Fruit fly (Drosophila melanogaster): ENCODE results near the gene CG13895.
A peak's percentile ranks its signal among the peaks of the same experiment; 100 is the strongest.

The CG13895 gene

dm6 chr3L:733174-733829 is 25.3 kb upstream of the CG13895 start:
- TF ChIP-seq Ets96B (tag; optimal IDR thresholded peaks at IDR 0.05) = no peak
- TF ChIP-seq svp (GFP tag) = peak; percentile 1

DNA sequence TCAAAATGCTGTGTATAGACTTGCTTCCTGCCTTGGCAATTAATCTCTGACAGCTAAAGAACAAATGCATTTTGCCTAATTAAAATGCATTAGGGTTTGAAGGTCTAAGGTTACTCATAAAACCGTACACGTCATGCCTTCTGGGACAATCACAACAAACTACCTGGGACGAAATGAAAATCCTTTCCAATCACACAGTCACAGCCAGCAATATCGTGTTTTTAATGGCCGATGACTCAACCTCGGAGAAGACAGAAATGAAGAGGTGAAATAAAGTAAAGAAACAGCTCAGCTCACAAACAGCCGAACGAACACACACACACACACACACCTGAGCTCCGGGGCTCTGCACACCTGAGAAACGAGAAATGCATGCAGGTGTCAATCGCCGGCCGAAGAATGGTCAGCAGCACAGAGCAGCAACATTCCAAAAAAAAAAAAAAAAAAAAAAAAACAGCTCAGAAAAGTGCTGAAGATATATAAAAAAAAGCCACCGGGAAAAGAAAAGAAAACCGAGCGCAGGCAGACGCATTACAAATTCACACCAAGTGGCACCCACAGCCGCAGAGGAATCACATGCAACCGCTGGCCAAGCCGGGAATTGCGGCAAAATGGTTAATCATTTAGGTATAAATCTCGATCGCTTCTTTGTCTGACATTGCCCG is 24.4 kb upstream of the CG13895 start:
- no peak for TF ChIP-seq topi (GFP tag; optimal IDR thresholded peaks at IDR 0.05)
- TF ChIP-seq Eip78C (GFP tag) = peak; percentile 16
- no peak for TF ChIP-seq svp (GFP tag)
- peak; percentile 5 for TF ChIP-seq CG1621 (tag; optimal IDR thresholded peaks at IDR 0.05)
- 0 out of 3 replicates have a peak, but pooled peaks have one; percentile 31 for TF ChIP-seq eg (GFP tag; IDR thresholded peaks at IDR 0.05)
- 0 out of 3 replicates have a peak, but pooled peaks have one; percentile 27 for TF ChIP-seq CG6163 (GFP tag; IDR thresholded peaks at IDR 0.05)
- TF ChIP-seq dsx (GFP tag; optimal IDR thresholded peaks at IDR 0.05; ENCODE audit: poor library complexity, severe bottlenecking) = peak; percentile 14
- TF ChIP-seq ss (GFP tag; optimal IDR thresholded peaks at IDR 0.05) = peak in 1 of 2 experiments; percentile 53

DNA sequence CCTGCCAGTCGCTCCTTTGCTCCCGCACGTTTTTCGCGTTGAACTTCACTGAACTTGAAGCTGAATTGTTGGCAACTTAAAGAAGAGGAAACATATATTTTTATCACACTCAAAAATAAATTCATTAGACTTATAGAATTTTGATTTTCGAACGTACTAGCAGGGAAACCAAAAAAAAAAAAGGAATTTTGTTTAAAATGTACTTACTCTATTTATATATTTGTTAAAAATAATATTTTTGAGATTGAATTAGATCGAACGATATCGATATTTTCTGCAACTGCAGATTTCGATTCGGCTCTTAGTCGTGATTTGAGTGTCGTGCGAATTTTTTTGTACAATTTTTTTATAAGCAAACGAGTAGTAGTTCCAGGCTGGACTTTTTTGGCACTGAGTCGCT is 23.5 kb upstream of the CG13895 start:
- TF ChIP-seq svp (GFP tag) (peak; percentile 6), CG10669 (GFP tag; optimal IDR thresholded peaks at IDR 0.05) (peak; percentile 17), esn (GFP tag; optimal IDR thresholded peaks at IDR 0.05) (peak; percentile 11), CG10631 (GFP tag; optimal IDR thresholded peaks at IDR 0.05) (peak; percentile 11), topi (GFP tag; optimal IDR thresholded peaks at IDR 0.05) (no peak), CG6808 (GFP tag; optimal IDR thresholded peaks at IDR 0.05) (peak; percentile 23), spab (GFP tag; optimal IDR thresholded peaks at IDR 0.05) (peak; percentile 16), fd85E (GFP tag; optimal IDR thresholded peaks at IDR 0.05) (no peak), Eip78C (GFP tag) (peak; percentile 30), CG7368 (GFP tag; optimal IDR thresholded peaks at IDR 0.05) (peak; percentile 44), CG11294 (GFP tag; IDR thresholded peaks at IDR 0.05) (no peak), achi (GFP tag; optimal IDR thresholded peaks at IDR 0.05) (peak; percentile 44), cyc (GFP tag; optimal IDR thresholded peaks at IDR 0.05) (peak; percentile 5), CG3919 (GFP tag; optimal IDR thresholded peaks at IDR 0.05) (peak; percentile 59), Ets96B (tag; optimal IDR thresholded peaks at IDR 0.05) (peak; percentile 55), lz (GFP tag; optimal IDR thresholded peaks at IDR 0.05) (no peak), CG11762 (GFP tag; optimal IDR thresholded peaks at IDR 0.05; ENCODE audit: insufficient read depth) (peak; percentile 24)

DNA sequence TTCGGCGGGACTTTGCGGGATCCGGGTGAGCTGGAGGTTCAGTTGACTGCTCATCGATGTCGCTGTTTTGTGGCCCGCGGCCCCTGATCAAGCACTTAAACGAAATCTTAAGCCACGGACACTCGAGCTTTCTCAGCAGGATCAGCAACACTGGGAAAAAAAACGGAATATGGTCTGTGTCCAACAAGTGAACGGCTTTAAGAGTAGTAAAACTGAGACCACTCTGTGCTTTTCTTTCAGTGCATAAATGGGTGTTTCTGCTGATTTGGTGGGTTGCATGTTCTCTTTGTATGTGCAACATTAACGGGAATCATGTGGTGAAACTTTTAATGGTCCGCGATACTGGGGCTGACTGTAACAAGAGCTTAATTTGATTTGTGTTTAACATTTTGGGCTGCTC is 21.3 kb upstream of the CG13895 start:
- TF ChIP-seq CG6808 (GFP tag; optimal IDR thresholded peaks at IDR 0.05) = no peak
- TF ChIP-seq CG11762 (GFP tag; optimal IDR thresholded peaks at IDR 0.05; ENCODE audit: insufficient read depth) = no peak
- no peak for TF ChIP-seq fd59A (GFP tag; optimal IDR thresholded peaks at IDR 0.05)
- peak; percentile 75 for TF ChIP-seq Eip78C (GFP tag)
- no peak for TF ChIP-seq CG11294 (GFP tag; IDR thresholded peaks at IDR 0.05)
- peak; percentile 15 for TF ChIP-seq CG11902 (GFP tag; optimal IDR thresholded peaks at IDR 0.05)
- peak; percentile 62 for TF ChIP-seq Sox102F (GFP tag; optimal IDR thresholded peaks at IDR 0.05)
- TF ChIP-seq Gug (GFP tag; IDR thresholded peaks at IDR 0.05) = no peak
- TF ChIP-seq CG6854 (GFP tag; optimal IDR thresholded peaks at IDR 0.05) = peak; percentile 52
- peak; percentile 74 for TF ChIP-seq esn (GFP tag; optimal IDR thresholded peaks at IDR 0.05)
- TF ChIP-seq CG8632 (GFP tag; optimal IDR thresholded peaks at IDR 0.05) = no peak
- no peak for TF ChIP-seq ss (GFP tag; optimal IDR thresholded peaks at IDR 0.05)
- TF ChIP-seq CG6792 (GFP tag; optimal IDR thresholded peaks at IDR 0.05) = peak; percentile 32
- no peak for TF ChIP-seq CG1621 (tag; optimal IDR thresholded peaks at IDR 0.05)
- TF ChIP-seq CG34406 (GFP tag; optimal IDR thresholded peaks at IDR 0.05) = peak; percentile 13
- no peak for TF ChIP-seq net (GFP tag; optimal IDR thresholded peaks at IDR 0.05)
- no peak for TF ChIP-seq fd85E (GFP tag; optimal IDR thresholded peaks at IDR 0.05)
- peak; percentile 14 for TF ChIP-seq pdm3 (GFP tag; optimal IDR thresholded peaks at IDR 0.05)
- TF ChIP-seq CG9139 (GFP tag; optimal IDR thresholded peaks at IDR 0.05) = no peak
- TF ChIP-seq dac (GFP tag; optimal IDR thresholded peaks at IDR 0.05) = no peak
- no peak for TF ChIP-seq Hr4 (GFP tag; optimal IDR thresholded peaks at IDR 0.05)
- TF ChIP-seq Ets21C (GFP tag; optimal IDR thresholded peaks at IDR 0.05) = peak; percentile 39
- TF ChIP-seq CG10631 (GFP tag; optimal IDR thresholded peaks at IDR 0.05) = peak; percentile 12
- TF ChIP-seq CG3919 (GFP tag; optimal IDR thresholded peaks at IDR 0.05) = peak; percentile 57
- no peak for TF ChIP-seq Lpt (GFP tag; optimal IDR thresholded peaks at IDR 0.05)
- no peak for TF ChIP-seq CG3032 (tag; optimal IDR thresholded peaks at IDR 0.05)
- no peak for TF ChIP-seq CG6163 (GFP tag; IDR thresholded peaks at IDR 0.05)
- no peak for TF ChIP-seq CG4318 (GFP tag; optimal IDR thresholded peaks at IDR 0.05)
- no peak for TF ChIP-seq CG7368 (GFP tag; optimal IDR thresholded peaks at IDR 0.05)
- TF ChIP-seq cyc (GFP tag; optimal IDR thresholded peaks at IDR 0.05) = peak; percentile 58
- TF ChIP-seq CG16779 (tag; optimal IDR thresholded peaks at IDR 0.05) = no peak
- TF ChIP-seq CG8119 (GFP tag; IDR thresholded peaks at IDR 0.05) = no peak
